Worm (Caenorhabditis elegans) whole organism, L4 larva: ENCODE data around the gene set-13.

ENCODE experiments used
- D1046.2 ChIP-seq: fragments of 200-800 bp; sonication (Bioruptor generic); IDR thresholded peaks from 2 replicates; pipeline ENCODE4 v1.3.6; 2022; ENCODE audit warnings: missing genetic modification characterization, missing compliant biosample characterization
- F10B5.3 ChIP-seq: sonication (generic microtip); optimal IDR thresholded peaks from 2 replicates; lab custom pipeline; 2016; ENCODE audit warnings: mild to moderate bottlenecking, missing genetic modification characterization, missing compliant biosample characterization
- F44E2.7 ChIP-seq: fragments of 200-800 bp; sonication (Bioruptor generic); IDR thresholded peaks from 2 replicates; pipeline ENCODE4 v2.1.2; 2022; ENCODE audit warnings: missing genetic modification characterization, missing compliant biosample characterization
- F49E8.2 ChIP-seq: sonication (generic microtip); optimal IDR thresholded peaks from 2 replicates; lab custom pipeline; 2016; ENCODE audit warnings: missing compliant biosample characterization, mild to moderate bottlenecking, missing genetic modification characterization, borderline replicate concordance
- T26A8.4 ChIP-seq: fragments of 200-800 bp; sonication (Bioruptor generic); IDR thresholded peaks from 2 replicates; pipeline ENCODE4 v1.3.6; 2022; ENCODE audit warnings: missing genetic modification characterization, missing compliant biosample characterization
- Y105C5A.15 ChIP-seq: fragments of 200-800 bp; sonication (Bioruptor generic); IDR thresholded peaks from 2 replicates; pipeline ENCODE4 v1.3.6; 2022; ENCODE audit warnings: missing genetic modification characterization, missing compliant biosample characterization
- Y5F2A.4 ChIP-seq: fragments of 200-800 bp; sonication (Bioruptor generic); optimal IDR thresholded peaks from 2 replicates; lab custom pipeline; 2018; ENCODE audit warnings: mild to moderate bottlenecking, missing genetic modification characterization, missing compliant biosample characterization
- Y75B8A.6 ChIP-seq: fragments of 200-800 bp; sonication (Bioruptor generic); IDR thresholded peaks from 2 replicates; pipeline ENCODE4 v1.3.6; 2022; ENCODE audit warnings: missing genetic modification reagents, missing genetic modification characterization, missing compliant biosample characterization
- ZK337.2 ChIP-seq: fragments of 200-800 bp; sonication (Bioruptor generic); IDR thresholded peaks from 2 replicates; pipeline ENCODE4 v1.3.6; 2022; ENCODE audit warnings: missing genetic modification reagents, missing genetic modification characterization, missing compliant biosample characterization
- ZK546.5 ChIP-seq, 2 experiments: sonication (generic microtip); optimal IDR thresholded peaks; 2 replicates each; lab custom pipeline; 2017; ENCODE audit warnings: missing biosample characterization in 2 of 2, missing genetic modification characterization in 2 of 2
- aha-1 ChIP-seq: fragments of 150-350 bp; peaks from one replicate; lab custom pipeline; 2014; ENCODE audit warnings: missing biosample characterization, missing genetic modification characterization
- ama-1 ChIP-seq: fragments of 150-350 bp; optimal IDR thresholded peaks from 2 replicates; lab custom pipeline; 2014; ENCODE audit warnings: inconsistent platforms, mixed read lengths
- ceh-20 ChIP-seq: fragments of 200-800 bp; sonication (Bioruptor generic); IDR thresholded peaks from 2 replicates; pipeline ENCODE4 v1.3.6; 2022; ENCODE audit warnings: missing genetic modification reagents, missing genetic modification characterization, missing compliant biosample characterization
- ceh-32 ChIP-seq: sonication (generic microtip); optimal IDR thresholded peaks from 2 replicates; lab custom pipeline; 2016; ENCODE audit warnings: mild to moderate bottlenecking, missing genetic modification characterization, missing compliant biosample characterization; ENCODE audit not compliant: poor library complexity
- ceh-82 ChIP-seq: sonication (generic microtip); optimal IDR thresholded peaks from 2 replicates; lab custom pipeline; 2017; ENCODE audit warnings: missing biosample characterization, missing genetic modification characterization
- daf-16 ChIP-seq, 3 experiments: sonication (generic microtip); optimal IDR thresholded peaks; 2 replicates each; lab custom pipeline; 2016 to 2017; ENCODE audit warnings: missing genetic modification characterization in 3 of 3, missing genetic modification reagents in 3 of 3, mild to moderate bottlenecking in 2 of 3, missing compliant biosample characterization in 2 of 3, missing biosample characterization in 1 of 3, moderate library complexity in 1 of 3
- daf-19 ChIP-seq: fragments of 200-800 bp; sonication (Bioruptor generic); conservative IDR thresholded peaks from 2 replicates; pipeline ENCODE4 v1.3.6; 2022; ENCODE audit warnings: missing genetic modification characterization, missing compliant biosample characterization
- dmd-6 ChIP-seq: fragments of 200-800 bp; sonication (Bioruptor generic); IDR thresholded peaks from 2 replicates; pipeline ENCODE4 v1.3.6; 2022; ENCODE audit warnings: missing genetic modification reagents, missing genetic modification characterization, missing compliant biosample characterization
- dmd-8 ChIP-seq: fragments of 200-800 bp; sonication (Bioruptor generic); IDR thresholded peaks from 2 replicates; pipeline ENCODE4 v1.3.6; 2022; ENCODE audit warnings: missing genetic modification characterization, missing compliant biosample characterization
- dmd-9 ChIP-seq: fragments of 200-800 bp; sonication (Bioruptor generic); IDR thresholded peaks from 2 replicates; pipeline ENCODE4 v1.3.6; 2022; ENCODE audit warnings: missing genetic modification reagents, missing genetic modification characterization, missing compliant biosample characterization
- dve-1 ChIP-seq: sonication (generic microtip); optimal IDR thresholded peaks from 2 replicates; lab custom pipeline; 2017; ENCODE audit warnings: antibody characterized with exemption, mild to moderate bottlenecking, missing genetic modification characterization, missing compliant biosample characterization; ENCODE audit not compliant: insufficient read depth
- egl-27 ChIP-seq: sonication (generic microtip); optimal IDR thresholded peaks from 3 replicates; lab custom pipeline; 2017; ENCODE audit warnings: missing biosample characterization, missing genetic modification reagents, missing genetic modification characterization
- fos-1 ChIP-seq: fragments of 150-350 bp; optimal IDR thresholded peaks from 2 replicates; lab custom pipeline; 2014; ENCODE audit warnings: missing biosample characterization, missing genetic modification characterization
- hif-1 ChIP-seq, 2 experiments: sonication (generic microtip); optimal IDR thresholded peaks; 2 replicates each; lab custom pipeline; 2016 to 2017; ENCODE audit warnings: missing compliant biosample characterization in 2 of 2, missing genetic modification characterization in 2 of 2, missing genetic modification reagents in 2 of 2, missing genotype in 2 of 2, mild to moderate bottlenecking in 1 of 2
- hlh-11 ChIP-seq: fragments of 200-800 bp; sonication (Bioruptor generic); optimal IDR thresholded peaks from 2 replicates; lab custom pipeline; 2018; ENCODE audit warnings: mild to moderate bottlenecking, missing genetic modification characterization, missing compliant biosample characterization
- hlh-30 ChIP-seq: sonication (generic microtip); optimal IDR thresholded peaks from 2 replicates; lab custom pipeline; 2017; ENCODE audit warnings: antibody characterized with exemption, mild to moderate bottlenecking, missing genetic modification characterization, missing compliant biosample characterization; ENCODE audit not compliant: insufficient read depth
- lim-7 ChIP-seq: fragments of 200-800 bp; sonication (Bioruptor generic); IDR thresholded peaks from 2 replicates; pipeline ENCODE4 v1.3.6; 2022; ENCODE audit warnings: missing genetic modification characterization, missing compliant biosample characterization
- lin-13 ChIP-seq: fragments of 150-350 bp; optimal IDR thresholded peaks from 2 replicates; lab custom pipeline; 2014; ENCODE audit warnings: missing biosample characterization, missing genetic modification reagents, missing genetic modification characterization
- lin-15B ChIP-seq: fragments of 150-350 bp; sonication (generic microtip); optimal IDR thresholded peaks from 3 replicates; lab custom pipeline; 2014; ENCODE audit warnings: missing biosample characterization, missing genetic modification characterization
- lin-29 ChIP-seq: fragments of 200-800 bp; sonication (Bioruptor generic); IDR thresholded peaks from 2 replicates; pipeline ENCODE4 v1.3.6; 2022; ENCODE audit warnings: missing genetic modification reagents, missing genetic modification characterization, missing compliant biosample characterization
- lin-39 ChIP-seq: fragments of 150-350 bp; optimal IDR thresholded peaks from 2 replicates; lab custom pipeline; 2014; ENCODE audit warnings: missing biosample characterization, missing genetic modification reagents, missing genetic modification characterization
- lir-3 ChIP-seq: sonication (generic microtip); optimal IDR thresholded peaks from 2 replicates; lab custom pipeline; 2016; ENCODE audit warnings: mild to moderate bottlenecking, missing genetic modification characterization, missing compliant biosample characterization
- lsy-2 ChIP-seq, 2 experiments: fragments of 150-350 bp in 1 of 2; sonication (generic microtip) in 1 of 2; optimal IDR thresholded peaks; 2 replicates each; lab custom pipeline; 2014 to 2017; ENCODE audit warnings: missing biosample characterization in 2 of 2, missing genetic modification characterization in 2 of 2
- madf-9 ChIP-seq: fragments of 200-800 bp; sonication (Bioruptor generic); conservative IDR thresholded peaks from 2 replicates; pipeline ENCODE4 v1.3.6; 2022; ENCODE audit warnings: missing genetic modification reagents, missing genetic modification characterization, missing compliant biosample characterization
- mdl-1 ChIP-seq, 2 experiments: fragments of 150-350 bp in 1 of 2; sonication (generic microtip) in 1 of 2; optimal IDR thresholded peaks; 2 replicates each; lab custom pipeline; 2014 to 2017; ENCODE audit warnings: missing biosample characterization in 2 of 2, missing genetic modification characterization in 2 of 2
- mxl-2 ChIP-seq: fragments of 200-800 bp; sonication (Bioruptor generic); conservative IDR thresholded peaks from 2 replicates; pipeline ENCODE4 v1.3.6; 2022; ENCODE audit warnings: missing genetic modification reagents, missing genetic modification characterization, missing compliant biosample characterization
- nhr-11 ChIP-seq: fragments of 150-350 bp; optimal IDR thresholded peaks from 2 replicates; lab custom pipeline; 2014; ENCODE audit warnings: missing biosample characterization, missing genetic modification characterization
- nhr-25 ChIP-seq: sonication (generic microtip); optimal IDR thresholded peaks from 2 replicates; lab custom pipeline; 2017; ENCODE audit warnings: missing genetic modification characterization, mild to moderate bottlenecking, missing compliant biosample characterization, antibody characterized with exemption, moderate library complexity, borderline replicate concordance; ENCODE audit not compliant: insufficient read depth
- nhr-28 ChIP-seq: fragments of 150-350 bp; optimal IDR thresholded peaks from 2 replicates; lab custom pipeline; 2014; ENCODE audit warnings: missing biosample characterization, missing genetic modification characterization
- nhr-42 ChIP-seq: fragments of 200-800 bp; sonication (Bioruptor generic); IDR thresholded peaks from 2 replicates; pipeline ENCODE4 v1.3.6; 2022; ENCODE audit warnings: missing genetic modification characterization, missing compliant biosample characterization
- pha-4 ChIP-seq, 2 experiments: fragments of 150-350 bp in 1 of 2; fragments of 200-800 bp in 1 of 2; sonication (Bioruptor generic) in 1 of 2; IDR thresholded peaks in 1 of 2; optimal IDR thresholded peaks in 1 of 2; 2 replicates each; pipeline versions ENCODE4 v1.3.6 to Lab custom; 2014 to 2022; ENCODE audit warnings: missing genetic modification characterization in 2 of 2, missing genetic modification reagents in 2 of 2, missing biosample characterization in 1 of 2, missing compliant biosample characterization in 1 of 2
- rbr-2 ChIP-seq: sonication (generic microtip); optimal IDR thresholded peaks from 2 replicates; lab custom pipeline; 2016; ENCODE audit warnings: missing genotype, missing genetic modification characterization, missing compliant biosample characterization
- snpc-1.2 ChIP-seq: fragments of 200-800 bp; sonication (Bioruptor generic); IDR thresholded peaks from 2 replicates; pipeline ENCODE4 v1.3.6; 2022; ENCODE audit warnings: missing genetic modification reagents, missing genetic modification characterization, missing compliant biosample characterization
- spr-3 ChIP-seq: fragments of 200-800 bp; sonication (Bioruptor generic); optimal IDR thresholded peaks from 2 replicates; lab custom pipeline; 2018; ENCODE audit warnings: mild to moderate bottlenecking, missing genetic modification characterization, missing compliant biosample characterization
- tra-1 ChIP-seq: fragments of 200-800 bp; sonication (Bioruptor generic); IDR thresholded peaks from 2 replicates; pipeline ENCODE4 v1.3.6; 2022; ENCODE audit warnings: missing genetic modification reagents, missing genetic modification characterization, missing compliant biosample characterization
- unc-130 ChIP-seq: sonication (generic microtip); optimal IDR thresholded peaks from 2 replicates; lab custom pipeline; 2016; ENCODE audit warnings: missing genetic modification reagents, missing genetic modification characterization, missing compliant biosample characterization
- unc-62 ChIP-seq, 3 experiments: fragments of 150-350 bp in 1 of 3; sonication (generic microtip); optimal IDR thresholded peaks in 2 of 3; peaks in 1 of 3; 1 replicate in 1 of 3; 2 replicates in 2 of 3; lab custom pipeline; 2014 to 2017; ENCODE audit warnings: missing biosample characterization in 3 of 3, missing genetic modification characterization in 3 of 3, missing genetic modification reagents in 3 of 3, missing genotype in 1 of 3
- zag-1 ChIP-seq: fragments of 150-350 bp; optimal IDR thresholded peaks from 2 replicates; lab custom pipeline; 2014; ENCODE audit warnings: missing biosample characterization, missing genetic modification characterization
- zfp-2 ChIP-seq: sonication (generic microtip); optimal IDR thresholded peaks from 2 replicates; lab custom pipeline; 2016; ENCODE audit warnings: mild to moderate bottlenecking, missing genetic modification characterization, missing compliant biosample characterization
- zip-2 ChIP-seq: fragments of 150-350 bp; optimal IDR thresholded peaks from 2 replicates; lab custom pipeline; 2014; ENCODE audit warnings: missing biosample characterization, missing genetic modification characterization

Gene set-13

DNA sequence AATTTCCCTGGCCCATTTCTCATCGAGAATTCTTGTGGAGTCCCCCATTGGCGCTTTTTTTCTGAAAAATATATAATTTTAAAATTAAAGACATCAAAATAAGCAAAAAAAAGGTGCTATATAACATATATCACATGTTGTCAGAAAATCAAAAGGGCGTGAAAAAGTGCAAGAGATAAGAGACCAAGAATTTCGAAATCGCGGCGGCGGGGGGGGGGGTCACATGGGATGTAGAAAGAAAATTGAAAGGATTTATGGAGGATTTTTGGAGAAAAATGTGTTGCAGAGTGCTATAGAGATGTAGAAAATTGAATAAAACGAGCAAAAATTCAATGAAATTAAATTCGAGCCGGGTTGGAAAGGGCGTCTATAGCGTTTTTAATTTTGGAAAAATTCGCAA lies 14.4 kb downstream of the set-13 start, which contains the start of gene K12H6.6:
Gene K12H6.6 (minus strand): TSS at position 61 of the 400 bp plus-strand sequence.
- TF ChIP-seq T26A8.4 (GFP tag; lab: Robert Waterston, UW) (no peak), zag-1 (tag; lab: Kevin White, UChicago) (no peak), lin-29 (GFP tag; lab: Robert Waterston, UW) (no peak), F49E8.2 (tag; lab: Kevin White, UChicago) (no peak), ama-1 (lab: Kevin White, UChicago) (no peak), mxl-2 (GFP tag; lab: Robert Waterston, UW) (no peak), Y105C5A.15 (GFP tag; lab: Robert Waterston, UW) (no peak), F10B5.3 (no peak), nhr-11 (tag; lab: Kevin White, UChicago) (no peak), lim-7 (no peak), D1046.2 (GFP tag; lab: Robert Waterston, UW) (no peak), Y5F2A.4 (GFP tag; lab: Kevin White, UChicago) (no peak), nhr-28 (tag; lab: Kevin White, UChicago) (peak; percentile 17), dmd-6 (0 out of 2 replicates have a peak, but pooled peaks have one; percentile 19), mdl-1 (tag; optimal IDR thresholded peaks at IDR 0.05; lab: Kevin White, UChicago) (no peak), unc-130 (GFP tag; lab: Kevin White, UChicago) (no peak), daf-19 (GFP tag; lab: Robert Waterston, UW) (no peak), dve-1 (tag; lab: Kevin White, UChicago) (peak; percentile 11), ZK546.5 (tag; optimal IDR thresholded peaks at IDR 0.05; lab: Kevin White, UChicago) (no peak), lin-39 (tag; lab: Kevin White, UChicago) (no peak), aha-1 (peak; percentile 65), lsy-2 (tag; optimal IDR thresholded peaks at IDR 0.05; lab: Kevin White, UChicago) (peak in 1 of 2 experiments; percentile 24), rbr-2 (tag; lab: Kevin White, UChicago) (no peak), dmd-8 (GFP tag; lab: Robert Waterston, UW) (no peak), unc-62 (GFP tag; optimal IDR thresholded peaks at IDR 0.05 in 1 of 2; lab: Kevin White, UChicago) (no peak), unc-62 (tag; optimal IDR thresholded peaks at IDR 0.05; lab: Kevin White, UChicago) (no peak), ceh-82 (no peak), daf-16 (GFP tag; optimal IDR thresholded peaks at IDR 0.05; lab: Kevin White, UChicago) (no peak), daf-16 (tag; optimal IDR thresholded peaks at IDR 0.05; lab: Kevin White, UChicago) (peak; percentile 2), hlh-30 (tag; lab: Kevin White, UChicago) (peak; percentile 81), pha-4 (GFP tag; IDR thresholded peaks at IDR 0.05; lab: Robert Waterston, UW) (no peak), pha-4 (tag; optimal IDR thresholded peaks at IDR 0.05; lab: Kevin White, UChicago) (no peak), hif-1 (tag; optimal IDR thresholded peaks at IDR 0.05; lab: Kevin White, UChicago) (no peak), Y75B8A.6 (GFP tag; lab: Robert Waterston, UW) (no peak), ceh-20 (GFP tag; lab: Robert Waterston, UW) (no peak), lin-13 (GFP tag; lab: Kevin White, UChicago) (no peak), zip-2 (tag; lab: Kevin White, UChicago) (no peak), tra-1 (GFP tag; lab: Robert Waterston, UW) (no peak), lir-3 (tag; lab: Kevin White, UChicago) (no peak), lin-15B (tag; lab: Kevin White, UChicago) (no peak), fos-1 (tag; lab: Kevin White, UChicago) (no peak), dmd-9 (no peak), madf-9 (GFP tag; lab: Robert Waterston, UW) (no peak), F44E2.7 (no peak), nhr-25 (no peak), zfp-2 (tag; lab: Kevin White, UChicago) (no peak), snpc-1.2 (GFP tag; lab: Robert Waterston, UW) (no peak), egl-27 (no peak), nhr-42 (no peak), ceh-32 (tag; lab: Kevin White, UChicago) (no peak), hlh-11 (tag; lab: Kevin White, UChicago) (peak; percentile 29), ZK337.2 (no peak), spr-3 (GFP tag; lab: Kevin White, UChicago) (no peak)
